Worm (Caenorhabditis elegans): ENCODE data around the gene Y37D8A.3.

The Y37D8A.3 gene

ce11 chrIII:12829068-12829467, at the start of gene Y37D8A.3:
Gene Y37D8A.3 (plus strand): TSS chrIII:12829368.
- TF ChIP-seq ces-1 (GFP tag; optimal IDR thresholded peaks at IDR 0.05), result no peak
- no peak for TF ChIP-seq elt-3 (tag; optimal IDR thresholded peaks at IDR 0.05)
- no peak for TF ChIP-seq bed-3 (GFP tag; optimal IDR thresholded peaks at IDR 0.05)
- no peak for TF ChIP-seq unc-62 (GFP tag; optimal IDR thresholded peaks at IDR 0.05)
- TF ChIP-seq lin-32 (GFP tag; optimal IDR thresholded peaks at IDR 0.05), result no peak
- TF ChIP-seq blmp-1 (tag; optimal IDR thresholded peaks at IDR 0.05), result no peak
- TF ChIP-seq nhr-76 (tag; optimal IDR thresholded peaks at IDR 0.05), result no peak
- TF ChIP-seq flh-1 (GFP tag; optimal IDR thresholded peaks at IDR 0.05), result no peak
- TF ChIP-seq mep-1 (tag; optimal IDR thresholded peaks at IDR 0.05), result no peak
- no peak for TF ChIP-seq nhr-28 (tag; optimal IDR thresholded peaks at IDR 0.05)
- TF ChIP-seq ztf-11 (tag; optimal IDR thresholded peaks at IDR 0.05), result no peak
- no peak for TF ChIP-seq lsy-2 (tag; optimal IDR thresholded peaks at IDR 0.05)
- no peak for TF ChIP-seq ceh-39 (tag; optimal IDR thresholded peaks at IDR 0.05)
- TF ChIP-seq snpc-4 (tag; optimal IDR thresholded peaks at IDR 0.05), result no peak
- no peak for TF ChIP-seq ham-2 (GFP tag; optimal IDR thresholded peaks at IDR 0.05)
- TF ChIP-seq unc-39 (tag; optimal IDR thresholded peaks at IDR 0.05), result no peak

DNA sequence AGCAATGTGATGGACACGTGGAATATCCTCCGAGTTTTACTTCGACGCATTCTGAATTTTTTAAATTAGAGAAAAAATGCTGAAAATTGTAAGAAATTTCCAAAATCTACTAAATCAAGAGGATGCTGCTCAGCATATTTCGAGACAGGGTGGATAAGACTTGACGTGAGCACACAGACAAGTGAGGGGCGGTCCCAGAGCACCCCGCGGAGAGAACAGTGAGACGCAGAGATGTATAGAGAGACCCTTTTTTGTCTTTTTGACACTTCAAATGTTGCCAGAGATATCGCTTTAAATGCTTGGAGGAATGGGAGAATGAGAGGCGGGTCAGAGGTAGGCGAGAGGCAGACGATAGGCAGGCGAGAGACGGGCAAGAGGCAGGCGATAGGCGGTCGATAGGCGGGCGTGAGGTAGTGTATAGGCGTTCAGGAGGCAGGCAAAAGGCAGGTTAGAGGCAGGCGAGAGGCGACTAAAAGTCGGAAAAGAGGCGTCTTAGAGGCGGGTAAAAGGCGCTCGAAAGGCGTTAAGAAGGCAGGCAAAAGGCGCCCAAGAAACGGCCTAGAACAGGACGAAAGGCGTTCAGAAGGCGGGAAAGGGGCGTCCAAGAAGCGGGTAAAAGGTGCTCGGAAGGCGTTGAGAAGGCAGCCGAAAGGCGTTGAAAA, 49.4 kb upstream of the Y37D8A.3 start, which contains the start of gene gab-1:
gab-1 (minus strand) TSS at position 51 of the 662 bp plus-strand sequence.
- peak; percentile 5 for TF ChIP-seq ceh-83 (GFP tag; optimal IDR thresholded peaks at IDR 0.05)
- no peak for TF ChIP-seq nhr-28 (tag; optimal IDR thresholded peaks at IDR 0.05)
- TF ChIP-seq flh-1 (GFP tag; optimal IDR thresholded peaks at IDR 0.05), result no peak
- TF ChIP-seq sptf-1 (tag; optimal IDR thresholded peaks at IDR 0.05), result peak; percentile 24

- TF ChIP-seq elt-1 (tag; optimal IDR thresholded peaks at IDR 0.05; ENCODE audit: borderline replicate concordance, insufficient read depth) (no peak), ces-1 (GFP tag; optimal IDR thresholded peaks at IDR 0.05) (peak; percentile 55)
Measured at ce11 chrIII:12783878-12784277, 45.3 kb upstream of the Y37D8A.3 start.

- TF ChIP-seq lsy-2 (tag; optimal IDR thresholded peaks at IDR 0.05), result no peak
- TF ChIP-seq drap-1 (GFP tag; optimal IDR thresholded peaks at IDR 0.05), result no peak
- no peak for TF ChIP-seq blmp-1 (tag; optimal IDR thresholded peaks at IDR 0.05)
- no peak for TF ChIP-seq nhr-237 (tag; optimal IDR thresholded peaks at IDR 0.05)
- no peak for TF ChIP-seq unc-62 (GFP tag; optimal IDR thresholded peaks at IDR 0.05)
- no peak for TF ChIP-seq flh-1 (GFP tag; optimal IDR thresholded peaks at IDR 0.05)
- TF ChIP-seq mep-1 (tag; optimal IDR thresholded peaks at IDR 0.05), result no peak
- no peak for TF ChIP-seq sptf-1 (tag; optimal IDR thresholded peaks at IDR 0.05)
- TF ChIP-seq zip-8 (tag; optimal IDR thresholded peaks at IDR 0.05), result no peak
- no peak for TF ChIP-seq unc-120 (tag; optimal IDR thresholded peaks at IDR 0.05; ENCODE audit: poor library complexity, severe bottlenecking)
- TF ChIP-seq nhr-12 (tag; optimal IDR thresholded peaks at IDR 0.05), result no peak
- no peak for TF ChIP-seq snpc-4 (tag; optimal IDR thresholded peaks at IDR 0.05)
- TF ChIP-seq nhr-2 (tag; optimal IDR thresholded peaks at IDR 0.05), result no peak
- no peak for TF ChIP-seq bed-3 (GFP tag; optimal IDR thresholded peaks at IDR 0.05)
- TF ChIP-seq mab-5 (tag; optimal IDR thresholded peaks at IDR 0.05), result no peak
- no peak for TF ChIP-seq hlh-1 (tag; optimal IDR thresholded peaks at IDR 0.05)
- TF ChIP-seq ceh-43 (GFP tag; optimal IDR thresholded peaks at IDR 0.05), result no peak
- no peak for TF ChIP-seq lin-13 (tag; optimal IDR thresholded peaks at IDR 0.05)
- TF ChIP-seq pha-4 (tag; optimal IDR thresholded peaks at IDR 0.05), result no peak
Measured at ce11 chrIII:12784854-12785253, 44.3 kb upstream of the Y37D8A.3 start, which contains the start of gene lgc-37. Gene lgc-37 (plus strand): TSS chrIII:12785154.

- TF ChIP-seq cnd-1 (tag; optimal IDR thresholded peaks at IDR 0.05), result no peak
- TF ChIP-seq ces-1 (GFP tag; optimal IDR thresholded peaks at IDR 0.05), result no peak
- no peak for TF ChIP-seq unc-62 (GFP tag; optimal IDR thresholded peaks at IDR 0.05)
- TF ChIP-seq ceh-43 (GFP tag; optimal IDR thresholded peaks at IDR 0.05), result no peak
Measured at ce11 chrIII:12785427-12785826, 43.7 kb upstream of the Y37D8A.3 start.

ce11 chrIII:12788239-12788638, 40.9 kb upstream of the Y37D8A.3 start:
- TF ChIP-seq unc-120 (tag; optimal IDR thresholded peaks at IDR 0.05; ENCODE audit: poor library complexity, severe bottlenecking) (no peak), lin-32 (GFP tag; optimal IDR thresholded peaks at IDR 0.05) (no peak)
